Worm (Caenorhabditis elegans) whole organism, late embryonic: ENCODE results near the gene gst-5.

Source experiments
- C38D4.7 ChIP-seq: fragments of 200-800 bp; sonication (Bioruptor generic); optimal IDR thresholded peaks from 2 replicates; lab custom pipeline; 2018; ENCODE audit warnings: mild to moderate bottlenecking, missing genetic modification characterization, moderate library complexity, missing compliant biosample characterization
- K02D7.2 ChIP-seq: sonication (generic microtip); optimal IDR thresholded peaks from 2 replicates; lab custom pipeline; 2017; ENCODE audit warnings: mild to moderate bottlenecking, missing genetic modification characterization, missing compliant biosample characterization
- K09A11.1 ChIP-seq: sonication (generic microtip); optimal IDR thresholded peaks from 2 replicates; lab custom pipeline; 2017; ENCODE audit warnings: antibody characterized with exemption, mild to moderate bottlenecking, missing genetic modification characterization, missing compliant biosample characterization; ENCODE audit not compliant: insufficient read depth
- ceh-14 ChIP-seq: sonication (generic microtip); optimal IDR thresholded peaks from 2 replicates; lab custom pipeline; 2016; ENCODE audit warnings: missing genotype, missing genetic modification characterization, missing compliant biosample characterization
- ceh-18 ChIP-seq: sonication (generic microtip); optimal IDR thresholded peaks from 2 replicates; lab custom pipeline; 2016; ENCODE audit warnings: missing genetic modification characterization, missing compliant biosample characterization
- ceh-19 ChIP-seq: fragments of 200-800 bp; sonication (Bioruptor generic); optimal IDR thresholded peaks from 2 replicates; lab custom pipeline; 2018; ENCODE audit warnings: mild to moderate bottlenecking, missing genetic modification characterization, missing compliant biosample characterization
- ceh-22 ChIP-seq: sonication (generic microtip); optimal IDR thresholded peaks from 2 replicates; lab custom pipeline; 2017; ENCODE audit warnings: missing biosample characterization, missing genetic modification characterization
- ceh-24 ChIP-seq: sonication (generic microtip); optimal IDR thresholded peaks from 2 replicates; lab custom pipeline; 2016; ENCODE audit warnings: mild to moderate bottlenecking, missing genetic modification characterization, missing compliant biosample characterization
- ceh-30 ChIP-seq: fragments of 150-350 bp; optimal IDR thresholded peaks from 2 replicates; lab custom pipeline; 2014; ENCODE audit warnings: missing biosample characterization, missing genetic modification characterization
- ceh-31 ChIP-seq: sonication (generic microtip); optimal IDR thresholded peaks from 2 replicates; lab custom pipeline; 2016; ENCODE audit warnings: missing genetic modification characterization, missing compliant biosample characterization
- ceh-34 ChIP-seq: sonication (generic microtip); optimal IDR thresholded peaks from 2 replicates; lab custom pipeline; 2016; ENCODE audit warnings: mild to moderate bottlenecking, missing genetic modification characterization, missing compliant biosample characterization
- ceh-45 ChIP-seq: fragments of 200-800 bp; sonication (Bioruptor generic); IDR thresholded peaks from 2 replicates; pipeline ENCODE4 v1.3.6; 2022; ENCODE audit warnings: missing genetic modification reagents, missing genetic modification characterization, missing compliant biosample characterization
- ceh-48 ChIP-seq: sonication (generic microtip); optimal IDR thresholded peaks from 2 replicates; lab custom pipeline; 2016; ENCODE audit warnings: missing genetic modification characterization, inconsistent platforms, missing compliant biosample characterization
- ceh-6 ChIP-seq: fragments of 200-800 bp; sonication (Bioruptor generic); optimal IDR thresholded peaks from 2 replicates; lab custom pipeline; 2018; ENCODE audit warnings: mild to moderate bottlenecking, missing genetic modification characterization, missing compliant biosample characterization
- ceh-9 ChIP-seq: sonication (generic microtip); optimal IDR thresholded peaks from 2 replicates; lab custom pipeline; 2016; ENCODE audit warnings: mild to moderate bottlenecking, missing genetic modification characterization, inconsistent platforms, missing compliant biosample characterization
- che-1 ChIP-seq: sonication (generic microtip); optimal IDR thresholded peaks from 2 replicates; lab custom pipeline; 2016; ENCODE audit warnings: mild to moderate bottlenecking, missing genetic modification characterization, missing compliant biosample characterization
- elt-4 ChIP-seq: sonication (generic microtip); optimal IDR thresholded peaks from 2 replicates; lab custom pipeline; 2016; ENCODE audit warnings: missing genetic modification characterization, missing compliant biosample characterization
- fax-1 ChIP-seq: sonication (generic microtip); optimal IDR thresholded peaks from 2 replicates; lab custom pipeline; 2016; ENCODE audit warnings: missing genotype, missing genetic modification characterization, missing compliant biosample characterization
- hlh-13 ChIP-seq: fragments of 200-800 bp; sonication (Bioruptor generic); optimal IDR thresholded peaks from 2 replicates; lab custom pipeline; 2018; ENCODE audit warnings: mild to moderate bottlenecking, missing genetic modification characterization, missing compliant biosample characterization
- hlh-15 ChIP-seq: sonication (generic microtip); optimal IDR thresholded peaks from 2 replicates; lab custom pipeline; 2016; ENCODE audit warnings: missing genetic modification characterization, missing compliant biosample characterization
- hlh-30 ChIP-seq: sonication (generic microtip); optimal IDR thresholded peaks from 2 replicates; lab custom pipeline; 2017; ENCODE audit warnings: antibody characterized with exemption, missing genetic modification characterization, missing compliant biosample characterization; ENCODE audit not compliant: insufficient read depth
- hlh-6 ChIP-seq: sonication (generic microtip); optimal IDR thresholded peaks from 2 replicates; lab custom pipeline; 2016; ENCODE audit warnings: missing genotype, missing genetic modification characterization, missing compliant biosample characterization
- hlh-8 ChIP-seq: sonication (generic microtip); optimal IDR thresholded peaks from 2 replicates; lab custom pipeline; 2016; ENCODE audit warnings: missing genotype, missing genetic modification characterization, missing compliant biosample characterization
- lim-6 ChIP-seq: sonication (generic microtip); optimal IDR thresholded peaks from 2 replicates; lab custom pipeline; 2016; ENCODE audit warnings: missing genetic modification characterization, missing compliant biosample characterization
- lin-11 ChIP-seq: fragments of 200-800 bp; sonication (Bioruptor generic); optimal IDR thresholded peaks from 2 replicates; lab custom pipeline; 2018; ENCODE audit warnings: mild to moderate bottlenecking, missing genetic modification characterization, missing compliant biosample characterization
- odd-2 ChIP-seq: sonication (generic microtip); optimal IDR thresholded peaks from 2 replicates; lab custom pipeline; 2017; ENCODE audit warnings: antibody characterized with exemption, mild to moderate bottlenecking, missing genetic modification characterization, missing compliant biosample characterization
- pha-2 ChIP-seq: sonication (generic microtip); optimal IDR thresholded peaks from 2 replicates; lab custom pipeline; 2017; ENCODE audit warnings: mild to moderate bottlenecking, missing genetic modification characterization, missing compliant biosample characterization
- pqm-1 ChIP-seq: sonication (generic microtip); optimal IDR thresholded peaks from 2 replicates; lab custom pipeline; 2016; ENCODE audit warnings: missing genetic modification characterization, missing compliant biosample characterization
- pros-1 ChIP-seq: fragments of 150-350 bp; optimal IDR thresholded peaks from 2 replicates; lab custom pipeline; 2014; ENCODE audit warnings: missing biosample characterization, missing genetic modification reagents, missing genetic modification characterization
- ref-2 ChIP-seq: sonication (generic microtip); optimal IDR thresholded peaks from 2 replicates; lab custom pipeline; 2016; ENCODE audit warnings: missing genetic modification characterization, missing compliant biosample characterization
- sdc-2 ChIP-seq: sonication (generic microtip); optimal IDR thresholded peaks from 2 replicates; lab custom pipeline; 2016; ENCODE audit warnings: missing genotype, missing genetic modification characterization, missing compliant biosample characterization
- sox-4 ChIP-seq: sonication (generic microtip); optimal IDR thresholded peaks from 2 replicates; lab custom pipeline; 2017; ENCODE audit warnings: mild to moderate bottlenecking, missing genetic modification characterization, inconsistent platforms, missing compliant biosample characterization
- syd-9 ChIP-seq: sonication (generic microtip); optimal IDR thresholded peaks from 2 replicates; lab custom pipeline; 2016; ENCODE audit warnings: mild to moderate bottlenecking, missing genetic modification characterization, moderate library complexity, missing compliant biosample characterization
- tbx-2 ChIP-seq: sonication (generic microtip); optimal IDR thresholded peaks from 2 replicates; lab custom pipeline; 2016; ENCODE audit warnings: missing genetic modification characterization, missing compliant biosample characterization
- ttx-3 ChIP-seq: sonication (generic microtip); optimal IDR thresholded peaks from 2 replicates; lab custom pipeline; 2016; ENCODE audit warnings: missing genetic modification reagents, missing genetic modification characterization, missing compliant biosample characterization
- unc-42 ChIP-seq: sonication (generic microtip); optimal IDR thresholded peaks from 2 replicates; lab custom pipeline; 2016; ENCODE audit warnings: missing genotype, missing genetic modification characterization, missing compliant biosample characterization
- unc-55 ChIP-seq: sonication (generic microtip); optimal IDR thresholded peaks from 2 replicates; lab custom pipeline; 2017; ENCODE audit warnings: missing biosample characterization, missing genetic modification reagents, missing genetic modification characterization

Gene gst-5

ce11 chrII:10975239-10975638 lies 25.1 kb downstream of the gst-5 start, which contains the start of gene ptp-3:
Gene ptp-3 (plus strand): TSS chrII:10975539.
- TF ChIP-seq K09A11.1 (tag; lab: Kevin White, UChicago) (no peak), ceh-19 (no peak), ceh-30 (no peak), pros-1 (tag; lab: Kevin White, UChicago) (no peak)

DNA sequence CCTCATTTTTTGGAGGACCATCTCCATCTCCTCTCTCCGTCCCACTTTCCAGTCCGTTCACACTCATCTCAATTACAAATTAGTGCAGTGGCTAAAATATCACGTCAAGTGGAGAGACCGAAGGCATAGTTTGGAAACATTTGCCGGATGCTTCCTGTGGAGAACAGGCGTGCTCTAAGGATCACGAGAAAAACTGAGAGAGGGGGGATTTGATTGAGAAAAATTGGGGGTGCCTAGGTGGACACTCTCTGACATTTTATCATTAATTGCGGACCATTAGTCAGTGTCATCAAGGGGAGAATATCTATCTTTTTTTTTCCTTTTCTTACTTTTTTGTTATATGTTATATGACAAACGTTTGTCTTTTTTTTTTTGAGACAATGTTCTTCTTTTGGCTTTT lies 31.9 kb downstream of the gst-5 start:
- TF ChIP-seq ceh-19 (no peak), ceh-18 (tag; lab: Kevin White, UChicago) (peak; percentile 3), unc-55 (GFP tag; lab: Kevin White, UChicago) (peak; percentile 9)

DNA sequence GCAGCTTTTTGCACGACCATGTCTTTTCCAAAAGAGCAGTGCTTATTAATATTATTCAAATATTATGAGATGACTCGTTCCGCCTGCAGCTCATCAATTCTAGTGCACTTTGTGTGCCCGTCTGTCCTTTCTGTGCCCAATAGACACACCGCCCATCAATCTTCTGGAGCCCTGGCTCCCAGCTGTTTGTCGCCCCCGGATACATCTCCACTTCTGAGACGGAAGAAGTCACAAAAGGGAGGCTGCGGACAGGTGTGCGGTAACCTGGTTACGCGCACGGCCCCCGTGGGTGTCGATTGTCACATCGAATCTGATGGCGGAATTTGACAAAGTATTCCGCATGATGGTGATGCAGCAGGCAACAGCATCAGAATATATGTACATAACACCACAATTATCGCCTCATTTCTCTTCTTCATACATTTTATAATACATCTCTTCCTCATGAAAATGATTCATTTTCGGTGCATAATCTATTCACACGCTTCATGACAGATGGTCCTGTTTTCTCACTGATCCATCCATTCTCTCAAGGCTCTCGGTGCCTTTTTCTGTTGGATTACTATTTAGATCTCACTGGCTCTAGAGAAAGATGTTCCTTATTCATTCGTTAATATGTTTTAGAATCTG lies 36.4 kb downstream of the gst-5 start:
- TF ChIP-seq unc-55 (GFP tag; lab: Kevin White, UChicago) (peak; percentile 25), tbx-2 (tag; lab: Kevin White, UChicago) (no peak)

DNA sequence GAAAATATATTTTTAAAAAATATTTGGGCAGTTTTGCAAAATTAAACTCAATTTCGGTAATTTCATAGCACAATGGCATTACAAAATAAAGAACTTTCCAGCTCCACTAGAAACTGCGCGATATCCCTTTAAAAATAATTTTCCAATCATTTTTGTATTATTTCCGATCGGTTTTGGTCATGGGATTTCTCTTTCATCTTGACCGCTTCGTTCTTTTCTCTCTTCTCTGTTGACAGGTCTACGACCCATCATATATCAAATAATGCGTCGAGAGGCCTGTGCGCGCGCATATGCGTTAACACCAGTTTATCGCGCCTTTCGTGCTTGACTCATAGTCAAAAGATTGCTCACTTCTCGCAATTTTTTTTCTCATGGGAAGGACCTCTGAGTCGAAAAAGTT lies 38.4 kb downstream of the gst-5 start:
- TF ChIP-seq elt-4 (tag; lab: Kevin White, UChicago), result no peak
- TF ChIP-seq hlh-6 (tag; lab: Kevin White, UChicago), result no peak
- TF ChIP-seq unc-55 (GFP tag; lab: Kevin White, UChicago), result peak; percentile 91

- TF ChIP-seq tbx-2 (tag; lab: Kevin White, UChicago) (peak; percentile 1), odd-2 (no peak)
Measured at ce11 chrII:10989180-10989579, 39.0 kb downstream of the gst-5 start.

DNA sequence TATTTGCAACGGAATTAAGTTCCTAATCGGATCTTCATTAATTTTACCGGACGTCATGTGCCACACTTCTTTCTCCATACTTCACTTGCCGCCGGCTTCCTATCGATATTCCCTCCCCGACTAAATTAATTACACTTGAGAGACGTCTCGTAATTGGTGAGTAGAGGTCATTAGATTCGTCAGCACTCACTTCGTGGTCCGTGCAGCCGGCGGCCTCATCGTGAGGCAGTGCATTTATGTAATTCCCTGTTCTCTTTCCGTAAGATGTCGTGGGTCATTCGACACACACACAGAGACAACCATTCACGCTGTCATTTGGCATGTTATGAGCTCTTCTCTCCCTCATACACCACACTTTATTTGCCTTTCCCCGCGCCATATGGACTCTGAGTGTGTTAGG lies 40.4 kb downstream of the gst-5 start:
- TF ChIP-seq unc-42 (tag; lab: Kevin White, UChicago), result peak; percentile 99
- no peak for TF ChIP-seq ref-2 (tag; lab: Kevin White, UChicago)
- peak; percentile 52 for TF ChIP-seq tbx-2 (tag; lab: Kevin White, UChicago)
- no peak for TF ChIP-seq sox-4 (tag; lab: Kevin White, UChicago)
- no peak for TF ChIP-seq che-1 (tag; lab: Kevin White, UChicago)
- no peak for TF ChIP-seq hlh-15 (tag; lab: Kevin White, UChicago)
- TF ChIP-seq ceh-48 (tag; lab: Kevin White, UChicago), result peak; percentile 2
- TF ChIP-seq pqm-1, result no peak
- TF ChIP-seq ceh-14 (tag; lab: Kevin White, UChicago), result peak; percentile 66
- no peak for TF ChIP-seq lin-11 (tag; lab: Kevin White, UChicago)
- TF ChIP-seq ceh-31 (tag; lab: Kevin White, UChicago), result peak; percentile 74
- peak; percentile 39 for TF ChIP-seq ttx-3

DNA sequence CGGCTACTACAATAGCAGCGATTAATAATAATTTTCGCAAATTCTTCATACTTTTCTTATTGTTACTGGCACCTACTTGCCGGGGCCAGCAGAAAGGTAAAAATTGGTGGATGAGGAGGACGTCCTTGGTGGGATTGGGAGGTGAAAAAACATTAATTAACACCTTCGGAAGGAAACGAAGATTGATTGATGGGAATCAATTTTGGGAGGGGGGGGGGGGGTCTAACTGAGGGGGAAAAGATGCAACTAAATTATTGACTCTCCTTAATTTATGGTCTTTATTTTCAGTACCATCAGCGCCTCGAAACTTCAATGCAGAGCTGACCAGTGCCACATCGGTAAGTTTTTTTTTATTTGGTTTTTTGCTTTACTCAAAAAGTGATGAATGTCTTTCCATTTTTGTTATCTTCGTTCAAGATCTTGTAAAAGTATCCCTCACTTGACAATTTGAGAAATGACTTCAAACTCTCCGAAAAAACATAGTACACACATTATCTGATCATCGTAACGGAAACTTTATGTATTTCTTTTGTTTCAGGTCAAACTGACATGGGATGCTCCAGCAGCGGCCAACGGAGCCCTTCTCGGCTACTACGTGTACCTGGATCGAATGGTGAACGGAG lies 43.6 kb downstream of the gst-5 start:
- no peak for TF ChIP-seq hlh-15 (tag; lab: Kevin White, UChicago)
- TF ChIP-seq hlh-13 (GFP tag; lab: Kevin White, UChicago), result no peak
- TF ChIP-seq lin-11 (tag; lab: Kevin White, UChicago), result no peak
- no peak for TF ChIP-seq pros-1 (tag; lab: Kevin White, UChicago)
- no peak for TF ChIP-seq unc-55 (GFP tag; lab: Kevin White, UChicago)
- no peak for TF ChIP-seq lim-6 (tag; lab: Kevin White, UChicago)

- TF ChIP-seq ceh-45 (GFP tag; lab: Robert Waterston, UW) (no peak), ceh-9 (tag; lab: Kevin White, UChicago) (no peak), hlh-30 (tag; lab: Kevin White, UChicago) (no peak), sdc-2 (tag; lab: Kevin White, UChicago) (no peak), ceh-6 (GFP tag; lab: Kevin White, UChicago) (no peak), C38D4.7 (no peak), pha-2 (tag; lab: Kevin White, UChicago) (no peak), ceh-24 (tag; lab: Kevin White, UChicago) (no peak), K02D7.2 (tag; lab: Kevin White, UChicago) (no peak), syd-9 (tag; lab: Kevin White, UChicago) (no peak), ceh-22 (tag; lab: Kevin White, UChicago) (no peak), ceh-34 (no peak), ceh-14 (tag; lab: Kevin White, UChicago) (no peak), hlh-8 (tag; lab: Kevin White, UChicago) (no peak), sox-4 (tag; lab: Kevin White, UChicago) (no peak), fax-1 (tag; lab: Kevin White, UChicago) (no peak)
- TF ChIP-seq, all 69 proteins: peak for 0
Measured at ce11 chrII:10995600-10995999, 45.4 kb downstream of the gst-5 start.
